Worm (Caenorhabditis elegans) whole organism, late embryonic: ENCODE results near the gene nhr-13.
"Not testable (repeated sequence)": the region's sequence is repeated elsewhere in the genome, so short reads cannot be mapped to it uniquely, and the experiment has no call there.

Source experiments
- C08G9.2 ChIP-seq: sonication (generic microtip); optimal IDR thresholded peaks from 2 replicates; lab custom pipeline; 2016; ENCODE audit warnings: mild to moderate bottlenecking, missing genetic modification characterization, moderate library complexity, missing compliant biosample characterization
- F13H6.1 ChIP-seq: sonication (generic microtip); optimal IDR thresholded peaks from 2 replicates; lab custom pipeline; 2016; ENCODE audit warnings: missing genetic modification characterization, missing compliant biosample characterization
- T23F11.4 ChIP-seq: fragments of 200-800 bp; sonication (Bioruptor generic); optimal IDR thresholded peaks from 2 replicates; lab custom pipeline; 2018; ENCODE audit warnings: mild to moderate bottlenecking, missing genetic modification characterization, missing compliant biosample characterization
- ama-1 ChIP-seq: fragments of 150-350 bp; optimal IDR thresholded peaks from 2 replicates; lab custom pipeline; 2014
- ceh-14 ChIP-seq: sonication (generic microtip); optimal IDR thresholded peaks from 2 replicates; lab custom pipeline; 2016; ENCODE audit warnings: missing genotype, missing genetic modification characterization, missing compliant biosample characterization
- ceh-18 ChIP-seq: sonication (generic microtip); optimal IDR thresholded peaks from 2 replicates; lab custom pipeline; 2016; ENCODE audit warnings: missing genetic modification characterization, missing compliant biosample characterization
- ceh-19 ChIP-seq: fragments of 200-800 bp; sonication (Bioruptor generic); optimal IDR thresholded peaks from 2 replicates; lab custom pipeline; 2018; ENCODE audit warnings: mild to moderate bottlenecking, missing genetic modification characterization, missing compliant biosample characterization
- ceh-2 ChIP-seq: sonication (generic microtip); optimal IDR thresholded peaks from 2 replicates; lab custom pipeline; 2016; ENCODE audit warnings: missing genotype, missing genetic modification characterization, missing compliant biosample characterization
- ceh-22 ChIP-seq: sonication (generic microtip); optimal IDR thresholded peaks from 2 replicates; lab custom pipeline; 2017; ENCODE audit warnings: missing biosample characterization, missing genetic modification characterization
- ceh-34 ChIP-seq: sonication (generic microtip); optimal IDR thresholded peaks from 2 replicates; lab custom pipeline; 2016; ENCODE audit warnings: mild to moderate bottlenecking, missing genetic modification characterization, missing compliant biosample characterization
- ceh-45 ChIP-seq: fragments of 200-800 bp; sonication (Bioruptor generic); IDR thresholded peaks from 2 replicates; pipeline ENCODE4 v1.3.6; 2022; ENCODE audit warnings: missing genetic modification reagents, missing genetic modification characterization, missing compliant biosample characterization
- che-1 ChIP-seq: sonication (generic microtip); optimal IDR thresholded peaks from 2 replicates; lab custom pipeline; 2016; ENCODE audit warnings: mild to moderate bottlenecking, missing genetic modification characterization, missing compliant biosample characterization
- elt-2 ChIP-seq: sonication (generic microtip); optimal IDR thresholded peaks from 2 replicates; lab custom pipeline; 2016; ENCODE audit warnings: missing genetic modification reagents, missing genetic modification characterization, missing compliant biosample characterization
- ets-4 ChIP-seq: sonication (generic microtip); optimal IDR thresholded peaks from 2 replicates; lab custom pipeline; 2016; ENCODE audit warnings: missing genetic modification characterization, missing compliant biosample characterization
- fkh-10 ChIP-seq: fragments of 150-350 bp; optimal IDR thresholded peaks from 2 replicates; lab custom pipeline; 2014; ENCODE audit warnings: missing biosample characterization, missing genetic modification reagents, missing genetic modification characterization
- gmeb-2 ChIP-seq: sonication (generic microtip); optimal IDR thresholded peaks from 2 replicates; lab custom pipeline; 2016; ENCODE audit warnings: missing genetic modification characterization, inconsistent platforms, missing compliant biosample characterization
- hlh-15 ChIP-seq: sonication (generic microtip); optimal IDR thresholded peaks from 2 replicates; lab custom pipeline; 2016; ENCODE audit warnings: missing genetic modification characterization, missing compliant biosample characterization
- hlh-8 ChIP-seq: sonication (generic microtip); optimal IDR thresholded peaks from 2 replicates; lab custom pipeline; 2016; ENCODE audit warnings: missing genotype, missing genetic modification characterization, missing compliant biosample characterization
- lim-6 ChIP-seq: sonication (generic microtip); optimal IDR thresholded peaks from 2 replicates; lab custom pipeline; 2016; ENCODE audit warnings: missing genetic modification characterization, missing compliant biosample characterization
- madf-2 ChIP-seq: sonication (generic microtip); optimal IDR thresholded peaks from 2 replicates; lab custom pipeline; 2017; ENCODE audit warnings: missing genetic modification characterization, missing compliant biosample characterization
- nhr-232 ChIP-seq: sonication (generic microtip); optimal IDR thresholded peaks from 2 replicates; lab custom pipeline; 2016; ENCODE audit warnings: missing genetic modification characterization, missing compliant biosample characterization
- npax-4 ChIP-seq: sonication (generic microtip); optimal IDR thresholded peaks from 2 replicates; lab custom pipeline; 2016; ENCODE audit warnings: missing genetic modification characterization, missing compliant biosample characterization
- pat-9 ChIP-seq: fragments of 200-800 bp; sonication (Bioruptor generic); optimal IDR thresholded peaks from 2 replicates; lab custom pipeline; 2018; ENCODE audit warnings: mild to moderate bottlenecking, missing genetic modification characterization, moderate library complexity, missing compliant biosample characterization
- pax-1 ChIP-seq: fragments of 150-350 bp; optimal IDR thresholded peaks from 2 replicates; lab custom pipeline; 2014; ENCODE audit warnings: missing biosample characterization, missing genetic modification characterization
- pha-2 ChIP-seq: sonication (generic microtip); optimal IDR thresholded peaks from 2 replicates; lab custom pipeline; 2017; ENCODE audit warnings: mild to moderate bottlenecking, missing genetic modification characterization, missing compliant biosample characterization
- pqm-1 ChIP-seq: sonication (generic microtip); optimal IDR thresholded peaks from 2 replicates; lab custom pipeline; 2016; ENCODE audit warnings: missing genetic modification characterization, missing compliant biosample characterization
- pros-1 ChIP-seq: fragments of 150-350 bp; optimal IDR thresholded peaks from 2 replicates; lab custom pipeline; 2014; ENCODE audit warnings: missing biosample characterization, missing genetic modification reagents, missing genetic modification characterization
- ref-2 ChIP-seq: sonication (generic microtip); optimal IDR thresholded peaks from 2 replicates; lab custom pipeline; 2016; ENCODE audit warnings: missing genetic modification characterization, missing compliant biosample characterization
- sox-2 ChIP-seq: fragments of 200-800 bp; sonication (Bioruptor generic); IDR thresholded peaks from 2 replicates; pipeline ENCODE4 v1.3.6; 2022; ENCODE audit warnings: missing genetic modification reagents, missing genetic modification characterization, missing compliant biosample characterization
- sox-4 ChIP-seq: sonication (generic microtip); optimal IDR thresholded peaks from 2 replicates; lab custom pipeline; 2017; ENCODE audit warnings: mild to moderate bottlenecking, missing genetic modification characterization, inconsistent platforms, missing compliant biosample characterization
- tbx-2 ChIP-seq: sonication (generic microtip); optimal IDR thresholded peaks from 2 replicates; lab custom pipeline; 2016; ENCODE audit warnings: missing genetic modification characterization, missing compliant biosample characterization
- ttx-3 ChIP-seq: sonication (generic microtip); optimal IDR thresholded peaks from 2 replicates; lab custom pipeline; 2016; ENCODE audit warnings: missing genetic modification reagents, missing genetic modification characterization, missing compliant biosample characterization
- unc-55 ChIP-seq: sonication (generic microtip); optimal IDR thresholded peaks from 2 replicates; lab custom pipeline; 2017; ENCODE audit warnings: missing biosample characterization, missing genetic modification reagents, missing genetic modification characterization
- unc-86 ChIP-seq: sonication (generic microtip); optimal IDR thresholded peaks from 2 replicates; lab custom pipeline; 2016; ENCODE audit warnings: missing genetic modification characterization, missing compliant biosample characterization
- zip-5 ChIP-seq: sonication (generic microtip); optimal IDR thresholded peaks from 2 replicates; lab custom pipeline; 2016; ENCODE audit warnings: missing genetic modification characterization, missing compliant biosample characterization
- ztf-16 ChIP-seq: sonication (generic microtip); optimal IDR thresholded peaks from 2 replicates; lab custom pipeline; 2017; ENCODE audit warnings: missing genetic modification characterization, missing compliant biosample characterization

nhr-13 gene

ce11 chrV:2192117-2192516, at the start of gene nhr-13:
TSS of gene nhr-13 (plus strand) at chrV:2192485.
- TF ChIP-seq ceh-34 (tag; lab: Kevin White, UChicago), result no peak
- TF ChIP-seq ceh-22 (tag; lab: Kevin White, UChicago), result no peak

DNA sequence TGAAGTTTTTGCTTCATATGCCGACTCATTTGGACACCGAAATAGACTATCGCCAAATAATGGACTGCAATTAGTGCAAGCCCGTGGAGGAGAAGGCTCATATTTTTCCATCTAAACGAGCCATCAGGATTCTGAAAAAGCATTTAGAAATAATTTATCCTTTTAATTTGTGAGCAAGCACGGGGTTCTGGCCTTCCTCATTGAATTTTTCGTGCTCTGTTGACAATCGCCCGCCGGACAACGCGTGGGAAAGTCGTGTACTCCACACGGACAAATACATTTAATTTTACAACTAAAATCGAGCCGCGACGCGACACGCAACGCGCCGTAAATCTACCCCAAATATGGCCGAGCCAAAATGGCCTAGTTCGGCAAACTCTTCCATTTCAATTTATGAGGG, 47.9 kb upstream of the nhr-13 start, which contains the start of gene F22F7.12:
F22F7.12 (minus strand) TSS at position 101 of the 400 bp plus-strand sequence.
- TF ChIP-seq pat-9 (tag; lab: Kevin White, UChicago); ceh-45 (GFP tag; lab: Robert Waterston, UW); unc-86 (tag; lab: Kevin White, UChicago): not testable (repeated sequence)

DNA sequence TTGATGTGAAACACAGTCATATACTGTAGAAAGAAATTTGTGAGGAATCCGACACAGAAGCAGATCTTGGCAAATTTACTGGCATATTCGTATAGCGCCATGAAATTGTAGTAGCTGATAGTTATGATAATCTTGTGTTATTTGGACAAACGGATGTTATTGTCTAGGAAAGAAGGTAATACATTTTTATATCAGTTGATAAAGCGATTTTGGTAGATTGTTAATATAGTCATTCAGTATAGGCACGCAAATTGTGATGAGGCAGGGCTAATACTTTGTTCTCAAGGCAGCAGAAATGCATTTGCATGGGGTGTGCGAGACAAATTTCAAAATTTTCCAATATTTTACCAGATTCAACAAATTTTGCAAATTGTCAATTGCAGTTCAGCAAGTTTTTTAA, 46.2 kb upstream of the nhr-13 start, which contains the start of gene str-52:
str-52 (minus strand) TSS at position 101 of the 400 bp plus-strand sequence.
- TF ChIP-seq pqm-1 (tag; lab: Kevin White, UChicago) (no peak), ceh-14 (tag; lab: Kevin White, UChicago) (no peak), nhr-232 (tag; lab: Kevin White, UChicago) (no peak), pha-2 (tag; lab: Kevin White, UChicago) (no peak), unc-86 (tag; lab: Kevin White, UChicago) (no peak), elt-2 (no peak), ceh-2 (tag; lab: Kevin White, UChicago) (no peak)

- no peak for TF ChIP-seq pros-1 (tag; lab: Kevin White, UChicago)
Observed at ce11 chrV:2146795-2147194, 45.5 kb upstream of the nhr-13 start, which contains the start of gene srbc-20. TSS of gene srbc-20 (plus strand) at chrV:2147095.

DNA sequence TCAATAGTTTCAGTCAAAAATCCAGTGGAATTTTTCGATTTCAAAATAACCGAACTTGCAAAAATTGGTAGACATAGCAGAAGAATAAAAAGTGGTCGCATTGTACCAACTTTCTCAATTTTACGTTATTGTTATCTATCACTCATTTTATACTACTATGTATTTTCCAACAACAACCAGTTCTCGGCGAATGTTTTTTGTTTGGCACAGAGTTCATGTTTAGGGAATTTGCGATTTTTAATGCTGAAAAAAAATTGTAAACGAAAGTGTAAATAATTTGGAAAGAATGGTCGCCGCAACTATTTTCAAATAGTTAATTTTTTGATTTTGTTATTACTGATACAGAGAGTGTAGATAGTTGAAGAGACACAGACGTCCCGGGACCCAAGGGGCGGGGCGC, 42.9 kb upstream of the nhr-13 start, which contains the start of gene C45H4.21:
C45H4.21 (minus strand) TSS at position 101 of the 400 bp plus-strand sequence.
- TF ChIP-seq gmeb-2 (tag; lab: Kevin White, UChicago) (no peak), madf-2 (tag; lab: Kevin White, UChicago) (no peak), npax-4 (tag; lab: Kevin White, UChicago) (no peak), pha-2 (tag; lab: Kevin White, UChicago) (no peak), ztf-16 (tag; lab: Kevin White, UChicago) (no peak), T23F11.4 (GFP tag; lab: Kevin White, UChicago) (no peak), ref-2 (tag; lab: Kevin White, UChicago) (no peak), ets-4 (tag; lab: Kevin White, UChicago) (no peak), ceh-19 (GFP tag; lab: Kevin White, UChicago) (no peak), unc-55 (GFP tag; lab: Kevin White, UChicago) (no peak), ama-1 (no peak), sox-2 (GFP tag; lab: Robert Waterston, UW) (no peak), che-1 (tag; lab: Kevin White, UChicago) (no peak), F13H6.1 (no peak)

DNA sequence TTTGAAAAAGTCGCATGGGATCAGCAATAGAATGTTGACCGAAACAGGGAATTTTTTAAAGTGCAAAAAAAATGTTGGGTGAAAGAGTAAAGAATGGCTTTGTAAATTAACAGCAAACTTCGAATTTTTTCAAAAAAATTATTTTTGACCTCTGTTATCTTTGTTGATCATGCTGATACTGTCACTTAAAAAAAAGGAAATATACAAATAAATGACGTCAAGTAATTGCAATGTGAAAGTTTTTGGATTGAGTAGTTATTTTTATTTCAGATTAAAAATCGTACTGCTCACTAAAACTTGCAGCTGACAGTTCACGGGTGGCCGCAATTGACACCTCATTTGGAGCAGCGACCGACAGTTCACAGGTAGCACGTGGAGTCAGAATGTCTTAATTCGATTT, 41.4 kb upstream of the nhr-13 start, which contains the start of gene C45H4.13:
C45H4.13 (minus strand) TSS at position 101 of the 400 bp plus-strand sequence.
- TF ChIP-seq hlh-15 (tag; lab: Kevin White, UChicago) (no peak), gmeb-2 (tag; lab: Kevin White, UChicago) (no peak), che-1 (tag; lab: Kevin White, UChicago) (no peak), tbx-2 (tag; lab: Kevin White, UChicago) (no peak), hlh-8 (no peak), ttx-3 (tag; lab: Kevin White, UChicago) (no peak), nhr-232 (tag; lab: Kevin White, UChicago) (no peak), fkh-10 (GFP tag; lab: Kevin White, UChicago) (no peak), pax-1 (no peak), C08G9.2 (tag; lab: Kevin White, UChicago) (no peak), ceh-18 (no peak), ama-1 (no peak), lim-6 (tag; lab: Kevin White, UChicago) (no peak), zip-5 (no peak), sox-4 (tag; lab: Kevin White, UChicago) (no peak), ceh-19 (GFP tag; lab: Kevin White, UChicago) (no peak)
